Fruit fly (Drosophila melanogaster) whole organism, embryonic: ENCODE measurements around the gene CG12768.

ENCODE experiments used
- CG10654 ChIP-seq: fragments of 200-800 bp; sonication (Bioruptor generic); optimal IDR thresholded peaks from 2 replicates; lab custom pipeline; 2016; ENCODE audit warnings: missing biosample characterization, missing genetic modification characterization
- CG11504 ChIP-seq: fragments of 200-800 bp; sonication (Bioruptor generic); optimal IDR thresholded peaks from 3 replicates; lab custom pipeline; 2019; ENCODE audit warnings: missing biosample characterization, mild to moderate bottlenecking, missing genetic modification characterization, moderate library complexity
- CG11695 ChIP-seq: fragments of 200-800 bp; sonication (Bioruptor generic); IDR thresholded peaks from 3 replicates; pipeline ENCODE4 v1.3.6; 2022; ENCODE audit warnings: missing biosample characterization, missing genetic modification characterization
- CG12744 ChIP-seq: fragments of 200-800 bp; sonication (Bioruptor generic); optimal IDR thresholded peaks from 2 replicates; lab custom pipeline; 2016; ENCODE audit warnings: missing biosample characterization, missing genetic modification characterization
- CG14050 ChIP-seq: fragments of 200-800 bp; sonication (Bioruptor generic); IDR thresholded peaks from 3 replicates; pipeline ENCODE4 v1.3.6; 2022; ENCODE audit warnings: missing biosample characterization, missing genetic modification characterization
- CG14667 ChIP-seq: fragments of 200-800 bp; sonication (Bioruptor generic); IDR thresholded peaks from 2 replicates; pipeline ENCODE4 v1.3.6; 2022; ENCODE audit warnings: missing biosample characterization, missing genetic modification characterization
- CG15269 ChIP-seq: fragments of 200-800 bp; sonication (Bioruptor generic); optimal IDR thresholded peaks from 2 replicates; lab custom pipeline; 2018; ENCODE audit warnings: missing biosample characterization, mild to moderate bottlenecking, missing genetic modification characterization, moderate library complexity
- CG1529 ChIP-seq: fragments of 200-800 bp; sonication (Bioruptor generic); optimal IDR thresholded peaks from 3 replicates; lab custom pipeline; 2018; ENCODE audit warnings: missing biosample characterization, missing genetic modification characterization
- CG15514 ChIP-seq: fragments of 200-800 bp; sonication (Bioruptor generic); optimal IDR thresholded peaks from 3 replicates; lab custom pipeline; 2017; ENCODE audit warnings: missing biosample characterization, missing genetic modification characterization, mild to moderate bottlenecking, moderate library complexity, missing genetic modification reagents
- CG16815 ChIP-seq: fragments of 200-800 bp; sonication (Bioruptor generic); optimal IDR thresholded peaks from 3 replicates; lab custom pipeline; 2017; ENCODE audit warnings: missing biosample characterization, mild to moderate bottlenecking, missing genetic modification characterization
- CG17359 ChIP-seq: fragments of 200-800 bp; sonication (Bioruptor generic); optimal IDR thresholded peaks from 3 replicates; lab custom pipeline; 2018; ENCODE audit warnings: missing biosample characterization, mild to moderate bottlenecking, missing genetic modification characterization, moderate library complexity
- CG18476 ChIP-seq: fragments of 200-800 bp; sonication (Bioruptor generic); optimal IDR thresholded peaks from 2 replicates; lab custom pipeline; 2016; ENCODE audit warnings: missing biosample characterization, mild to moderate bottlenecking, missing genetic modification characterization
- CG31365 ChIP-seq: fragments of 200-800 bp; sonication (Bioruptor generic); optimal IDR thresholded peaks from 2 replicates; lab custom pipeline; 2018; ENCODE audit warnings: missing biosample characterization, mild to moderate bottlenecking, missing genetic modification characterization
- CG3163 ChIP-seq: fragments of 200-800 bp; sonication (Bioruptor generic); optimal IDR thresholded peaks from 3 replicates; lab custom pipeline; 2016; ENCODE audit warnings: missing biosample characterization, missing genetic modification characterization
- CG32767 ChIP-seq: fragments of 200-800 bp; sonication (Bioruptor generic); IDR thresholded peaks from 2 replicates; pipeline ENCODE4 v1.3.6; 2022; ENCODE audit warnings: missing biosample characterization, missing genetic modification characterization
- CG5245 ChIP-seq: fragments of 200-800 bp; sonication (Bioruptor generic); optimal IDR thresholded peaks from 3 replicates; lab custom pipeline; 2016; ENCODE audit warnings: missing biosample characterization, missing genetic modification characterization
- CG7556 ChIP-seq: fragments of 200-800 bp; sonication (Bioruptor generic); optimal IDR thresholded peaks from 2 replicates; lab custom pipeline; 2017; ENCODE audit warnings: missing biosample characterization, mild to moderate bottlenecking, missing genetic modification characterization
- CG7745 ChIP-seq: fragments of 200-800 bp; sonication (Bioruptor generic); optimal IDR thresholded peaks from 2 replicates; lab custom pipeline; 2018; ENCODE audit warnings: missing biosample characterization, mild to moderate bottlenecking, missing genetic modification characterization, moderate library complexity
- CG8765 ChIP-seq: fragments of 200-800 bp; sonication (Bioruptor generic); IDR thresholded peaks from 2 replicates; pipeline ENCODE4 v1.3.6; 2022; ENCODE audit warnings: missing biosample characterization, missing genetic modification characterization
- CG9932 ChIP-seq: fragments of 200-800 bp; sonication (Bioruptor generic); IDR thresholded peaks from 2 replicates; pipeline ENCODE4 v1.3.6; 2022; ENCODE audit warnings: missing biosample characterization, missing genetic modification characterization
- CHES-1-like ChIP-seq: fragments of 200-800 bp; sonication (Bioruptor generic); optimal IDR thresholded peaks from 2 replicates; lab custom pipeline; 2016; ENCODE audit warnings: missing biosample characterization, missing genetic modification characterization
- Dip2 ChIP-seq: fragments of 200-800 bp; sonication (Bioruptor generic); IDR thresholded peaks from 2 replicates; pipeline ENCODE4 v1.3.6; 2022; ENCODE audit warnings: missing biosample characterization, missing genetic modification characterization
- E2f2 ChIP-seq: fragments of 200-800 bp; sonication (Bioruptor generic); IDR thresholded peaks from 2 replicates; pipeline ENCODE4 v1.3.6; 2022; ENCODE audit warnings: missing biosample characterization, missing genetic modification characterization
- GATAe ChIP-seq: fragments of 200-800 bp; sonication (Bioruptor generic); conservative IDR thresholded peaks from 2 replicates; pipeline ENCODE4 v1.3.6; 2022; ENCODE audit warnings: missing biosample characterization, missing genetic modification characterization
- HLHmδ ChIP-seq: fragments of 200-800 bp; sonication (Bioruptor generic); optimal IDR thresholded peaks from 2 replicates; lab custom pipeline; 2018; ENCODE audit warnings: missing biosample characterization, mild to moderate bottlenecking, missing genetic modification characterization, moderate library complexity
- Jarid2 ChIP-seq: fragments of 200-800 bp; sonication (Bioruptor generic); optimal IDR thresholded peaks from 3 replicates; lab custom pipeline; 2017; ENCODE audit warnings: mild to moderate bottlenecking, missing biosample characterization, missing genetic modification reagents, missing genetic modification characterization
- MBD-R2 ChIP-seq: fragments of 200-800 bp; sonication (Bioruptor generic); IDR thresholded peaks from 2 replicates; pipeline ENCODE4 v1.3.6; 2022; ENCODE audit warnings: missing biosample characterization, missing genetic modification characterization
- Max ChIP-seq: fragments of 200-800 bp; sonication (Bioruptor generic); optimal IDR thresholded peaks from 2 replicates; lab custom pipeline; 2016; ENCODE audit warnings: missing biosample characterization, mild to moderate bottlenecking, missing genetic modification characterization
- Neu2 ChIP-seq: fragments of 200-800 bp; sonication (Bioruptor generic); optimal IDR thresholded peaks from 3 replicates; lab custom pipeline; 2016; ENCODE audit warnings: missing biosample characterization, missing genetic modification characterization, borderline replicate concordance
- Nf-YA ChIP-seq: fragments of 200-800 bp; sonication (Bioruptor generic); IDR thresholded peaks from 2 replicates; pipeline ENCODE4 v1.3.6; 2022; ENCODE audit warnings: missing biosample characterization, missing genetic modification characterization
- Oli ChIP-seq: fragments of 200-800 bp; sonication (Bioruptor generic); optimal IDR thresholded peaks from 2 replicates; lab custom pipeline; 2018; ENCODE audit warnings: missing biosample characterization, mild to moderate bottlenecking, missing genetic modification characterization, moderate library complexity
- Poxn ChIP-seq: fragments of 200-800 bp; sonication (Bioruptor generic); IDR thresholded peaks from 2 replicates; pipeline ENCODE4 v1.3.6; 2022; ENCODE audit warnings: missing biosample characterization, missing genetic modification characterization
- Rx ChIP-seq: fragments of 200-800 bp; sonication (Bioruptor generic); IDR thresholded peaks from 2 replicates; pipeline ENCODE4 v1.3.6; 2022; ENCODE audit warnings: missing biosample characterization, missing genetic modification characterization
- Side ChIP-seq: fragments of 200-800 bp; sonication (Bioruptor generic); optimal IDR thresholded peaks from 2 replicates; lab custom pipeline; 2016; ENCODE audit warnings: missing biosample characterization, missing genetic modification characterization
- Sin3A ChIP-seq: fragments of >200 bp; optimal IDR thresholded peaks from 2 replicates; lab custom pipeline; 2018
- Stat92E ChIP-seq, 3 experiments: fragments of >200 bp in 2 of 3; fragments of 200-800 bp in 1 of 3; sonication (Bioruptor generic) in 1 of 3; optimal IDR thresholded peaks; 2 replicates each; lab custom pipeline; 2017 to 2019; ENCODE audit warnings: missing biosample characterization in 3 of 3, missing genetic modification characterization in 3 of 3, mild to moderate bottlenecking in 1 of 3, moderate library complexity in 1 of 3
- al ChIP-seq: fragments of 200-800 bp; sonication (Bioruptor generic); IDR thresholded peaks from 2 replicates; pipeline ENCODE4 v1.3.6; 2022; ENCODE audit warnings: missing biosample characterization, missing genetic modification characterization
- cas ChIP-seq: fragments of 200-800 bp; sonication (Bioruptor generic); IDR thresholded peaks from 2 replicates; pipeline ENCODE4 v1.3.6; 2022; ENCODE audit warnings: missing biosample characterization, missing genetic modification characterization
- crol ChIP-seq: fragments of 200-800 bp; sonication (Bioruptor generic); IDR thresholded peaks from 2 replicates; pipeline ENCODE4 v1.3.6; 2022; ENCODE audit warnings: missing biosample characterization, missing genetic modification characterization
- dpn ChIP-seq, 2 experiments: fragments of 200-800 bp; sonication (Bioruptor generic); optimal IDR thresholded peaks; 3 replicates each; lab custom pipeline; 2016; ENCODE audit warnings: missing biosample characterization in 2 of 2, missing genetic modification characterization in 2 of 2
- emc ChIP-seq: fragments of 200-800 bp; sonication (Bioruptor generic); optimal IDR thresholded peaks from 2 replicates; lab custom pipeline; 2016; ENCODE audit warnings: missing biosample characterization, missing genetic modification characterization
- gcm2 ChIP-seq: fragments of 200-800 bp; sonication (Bioruptor generic); optimal IDR thresholded peaks from 2 replicates; lab custom pipeline; 2016; ENCODE audit warnings: missing biosample characterization, missing genetic modification characterization
- jigr1 ChIP-seq: fragments of 200-800 bp; sonication (Bioruptor generic); IDR thresholded peaks from 3 replicates; pipeline ENCODE4 v1.3.6; 2022; ENCODE audit warnings: missing biosample characterization, missing genetic modification characterization
- maf-S ChIP-seq: fragments of 200-800 bp; sonication (Bioruptor generic); optimal IDR thresholded peaks from 2 replicates; lab custom pipeline; 2016; ENCODE audit warnings: missing biosample characterization, missing genetic modification characterization
- pfk ChIP-seq: fragments of 200-800 bp; sonication (Bioruptor generic); optimal IDR thresholded peaks from 2 replicates; lab custom pipeline; 2018; ENCODE audit warnings: missing biosample characterization, mild to moderate bottlenecking, missing genetic modification characterization, moderate library complexity
- ranshi ChIP-seq: fragments of 200-800 bp; sonication (Bioruptor generic); IDR thresholded peaks from 2 replicates; pipeline ENCODE4 v1.3.6; 2022; ENCODE audit warnings: missing biosample characterization, missing genetic modification characterization
- salm ChIP-seq: fragments of 200-800 bp; sonication (Bioruptor generic); optimal IDR thresholded peaks from 2 replicates; lab custom pipeline; 2018; ENCODE audit warnings: missing biosample characterization, mild to moderate bottlenecking, missing genetic modification characterization
- seq ChIP-seq: fragments of 200-800 bp; sonication (Bioruptor generic); IDR thresholded peaks from 2 replicates; pipeline ENCODE4 v1.3.6; 2022; ENCODE audit warnings: missing biosample characterization, missing genetic modification characterization
- sqz ChIP-seq: fragments of 200-800 bp; sonication (Bioruptor generic); optimal IDR thresholded peaks from 3 replicates; lab custom pipeline; 2018; ENCODE audit warnings: missing biosample characterization, mild to moderate bottlenecking, missing genetic modification characterization
- tgo ChIP-seq: fragments of 200-800 bp; sonication (Bioruptor generic); IDR thresholded peaks from 3 replicates; pipeline ENCODE4 v1.3.6; 2022; ENCODE audit warnings: missing biosample characterization, missing genetic modification characterization
- ttk ChIP-seq: fragments of 200-800 bp; sonication (Bioruptor generic); IDR thresholded peaks from 2 replicates; pipeline ENCODE4 v2.1.2; 2022; ENCODE audit warnings: missing biosample characterization, missing genetic modification characterization

CG12768 gene

DNA sequence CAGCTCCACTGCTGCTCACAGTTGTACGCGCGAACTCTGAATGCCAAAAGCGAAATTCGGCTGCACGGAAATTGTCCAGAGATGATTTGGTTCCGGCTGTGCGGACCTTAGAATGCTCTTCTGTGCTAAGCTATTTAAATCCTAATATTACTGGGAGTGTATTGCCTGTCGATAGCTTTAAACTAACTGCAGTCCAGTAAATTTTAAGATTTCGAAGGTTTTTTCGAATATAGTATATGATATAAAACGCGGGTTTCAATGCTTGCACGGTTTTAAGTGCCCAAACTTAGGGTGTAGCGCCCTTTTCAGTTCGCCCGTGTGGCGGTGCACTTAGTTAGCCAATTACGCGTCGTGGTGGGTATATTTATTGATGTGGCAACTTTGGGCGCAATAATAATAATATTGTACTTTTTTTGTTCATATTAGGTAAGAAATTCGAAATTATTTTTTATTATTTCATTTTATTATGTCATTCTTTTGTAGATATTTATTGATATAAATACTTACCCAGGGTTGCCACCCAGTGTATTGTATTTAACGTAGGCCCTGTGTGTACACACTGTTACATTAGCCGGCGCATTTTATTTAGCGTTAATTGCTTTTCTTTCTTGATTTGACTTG, 31.5 kb upstream of the CG12768 start, which contains the start of the genes Chro and Ssl1 (continued):
- TF ChIP-seq CG15514 (GFP tag; lab: Kevin White, UChicago): peak; percentile 96
- peak; percentile 100 for TF ChIP-seq CG1529
- TF ChIP-seq CG11504 (tag; lab: Kevin White, UChicago): peak; percentile 99
- peak; percentile 100 for TF ChIP-seq Nf-YA (GFP tag; lab: Robert Waterston, UW)
- peak; percentile 100 for TF ChIP-seq CG17359 (tag; lab: Kevin White, UChicago)
- peak; percentile 99 for TF ChIP-seq emc
- peak; percentile 99 for TF ChIP-seq Neu2 (GFP tag; lab: Kevin White, UChicago)
- TF ChIP-seq CG10654 (GFP tag; lab: Kevin White, UChicago): peak; percentile 100
- peak; percentile 97 for TF ChIP-seq CG7745
- TF ChIP-seq CG5245 (GFP tag; lab: Kevin White, UChicago): peak; percentile 100
- peak; percentile 99 for TF ChIP-seq MBD-R2 (GFP tag; lab: Robert Waterston, UW)
- peak; percentile 100 for TF ChIP-seq CG32767 (GFP tag; lab: Robert Waterston, UW)
- TF ChIP-seq Jarid2 (GFP tag; lab: Kevin White, UChicago): peak; percentile 98
- peak in 1 of 3 experiments; percentile 100 for TF ChIP-seq Stat92E (GFP tag; optimal IDR thresholded peaks at IDR 0.05; lab: Kevin White, UChicago)
- TF ChIP-seq jigr1 (GFP tag; lab: Robert Waterston, UW): peak; percentile 100
- TF ChIP-seq GATAe: peak; percentile 99
- TF ChIP-seq CG11695 (GFP tag; lab: Robert Waterston, UW): peak; percentile 100
- TF ChIP-seq CG31365 (tag; lab: Kevin White, UChicago): peak; percentile 96
- peak; percentile 49 for TF ChIP-seq HLHmδ (GFP tag; lab: Kevin White, UChicago)
- peak; percentile 100 for TF ChIP-seq CG8765 (GFP tag; lab: Robert Waterston, UW)
- TF ChIP-seq CG3163: peak; percentile 97
- peak; percentile 99 for TF ChIP-seq sqz
- peak; percentile 73 for TF ChIP-seq Sin3A
- TF ChIP-seq CG18476: peak; percentile 100
- peak; percentile 100 for TF ChIP-seq gcm2 (GFP tag; lab: Kevin White, UChicago)
- peak; percentile 100 for TF ChIP-seq ranshi (GFP tag; lab: Robert Waterston, UW)
- peak; percentile 84 for TF ChIP-seq Dip2 (GFP tag; lab: Robert Waterston, UW)
- TF ChIP-seq crol (GFP tag; lab: Robert Waterston, UW): peak; percentile 93
- peak; percentile 100 for TF ChIP-seq CG9932 (GFP tag; lab: Robert Waterston, UW)
- TF ChIP-seq E2f2 (GFP tag; lab: Robert Waterston, UW): peak; percentile 96
- peak; percentile 100 for TF ChIP-seq CG14667 (GFP tag; lab: Robert Waterston, UW)
- peak; percentile 100 for TF ChIP-seq al (GFP tag; lab: Robert Waterston, UW)
- peak; percentile 100 for TF ChIP-seq dpn (GFP tag; optimal IDR thresholded peaks at IDR 0.05; lab: Kevin White, UChicago)
- TF ChIP-seq tgo: peak; percentile 100
- TF ChIP-seq ttk (GFP tag; lab: Robert Waterston, UW): peak; percentile 100
- peak; percentile 74 for TF ChIP-seq pfk (GFP tag; lab: Kevin White, UChicago)
- TF ChIP-seq Poxn (GFP tag; lab: Robert Waterston, UW): peak; percentile 99
- TF ChIP-seq Max (GFP tag; lab: Kevin White, UChicago): peak; percentile 100
- TF ChIP-seq Rx (GFP tag; lab: Robert Waterston, UW): peak; percentile 100
- peak; percentile 100 for TF ChIP-seq seq
- peak; percentile 100 for TF ChIP-seq Side (GFP tag; lab: Kevin White, UChicago)
- TF ChIP-seq CG16815: peak; percentile 100
- peak; percentile 100 for TF ChIP-seq maf-S (GFP tag; lab: Kevin White, UChicago)
- peak; percentile 100 for TF ChIP-seq CG15269 (tag; lab: Kevin White, UChicago)
- TF ChIP-seq salm (tag; lab: Kevin White, UChicago): peak; percentile 100
- peak; percentile 100 for TF ChIP-seq CG14050 (GFP tag; lab: Robert Waterston, UW)
- TF ChIP-seq cas (GFP tag; lab: Robert Waterston, UW): peak; percentile 99
- peak; percentile 100 for TF ChIP-seq CG7556 (GFP tag; lab: Kevin White, UChicago)
- peak; percentile 100 for TF ChIP-seq CHES-1-like (GFP tag; lab: Kevin White, UChicago)
- peak; percentile 100 for TF ChIP-seq CG12744 (GFP tag; lab: Kevin White, UChicago)
- TF ChIP-seq Oli (tag; lab: Kevin White, UChicago): peak; percentile 100
